Worm (Caenorhabditis elegans): Measurements from ENCODE around the gene pgp-7.
A peak's percentile ranks its signal among the peaks of the same experiment; 100 is the strongest.

DNA sequence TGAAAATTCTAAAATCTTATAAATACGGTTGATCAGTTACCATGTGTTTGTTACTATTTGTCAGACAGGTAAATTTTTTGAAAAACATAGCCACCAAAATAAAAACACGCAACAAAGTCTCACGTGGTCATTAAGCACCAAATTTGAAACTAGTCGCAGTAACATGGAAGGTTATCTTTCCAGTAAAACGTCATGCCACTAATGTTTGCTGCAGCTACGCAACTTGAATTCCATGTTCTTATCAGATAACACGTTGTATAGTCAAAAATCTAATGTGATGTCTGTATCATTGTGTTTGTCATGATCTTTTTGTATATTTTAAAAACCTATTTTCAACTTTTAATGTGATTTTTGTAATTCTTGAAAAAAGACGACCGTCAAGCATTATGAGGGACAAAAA lies 31.7 kb upstream of the pgp-7 start:
- TF ChIP-seq zip-11 (GFP tag; IDR thresholded peaks at IDR 0.05) (no peak), dmd-6 (GFP tag; IDR thresholded peaks at IDR 0.05) (peak; percentile 79), pha-4 (GFP tag; IDR thresholded peaks at IDR 0.05) (no peak), pha-4 (tag; optimal IDR thresholded peaks at IDR 0.05) (no peak), ama-1 (optimal IDR thresholded peaks at IDR 0.05) (no peak), unc-130 (GFP tag; optimal IDR thresholded peaks at IDR 0.05) (no peak), nhr-77 (tag; optimal IDR thresholded peaks at IDR 0.05) (no peak), mdl-1 (tag; optimal IDR thresholded peaks at IDR 0.05) (peak in 1 of 2 experiments; percentile 73), ctbp-1 (GFP tag; IDR thresholded peaks at IDR 0.05) (no peak), ceh-82 (tag; optimal IDR thresholded peaks at IDR 0.05) (no peak), tag-97 (GFP tag; IDR thresholded peaks at IDR 0.05) (no peak)

All from whole organism, L4 larva.